Fruit fly (Drosophila melanogaster) whole organism, embryonic: ENCODE results near the gene SecS.
A peak's percentile ranks its signal among the peaks of the same experiment; 100 is the strongest.

Source experiments
- Ada2b ChIP-seq: fragments of 200-800 bp; sonication (Bioruptor generic); IDR thresholded peaks from 2 replicates; pipeline ENCODE4 v1.3.6; 2022; ENCODE audit warnings: missing biosample characterization, missing genetic modification characterization
- Bteb2 ChIP-seq: fragments of 200-800 bp; sonication (Bioruptor generic); optimal IDR thresholded peaks from 2 replicates; lab custom pipeline; 2016; ENCODE audit warnings: missing biosample characterization, missing genetic modification characterization
- CG14050 ChIP-seq: fragments of 200-800 bp; sonication (Bioruptor generic); IDR thresholded peaks from 3 replicates; pipeline ENCODE4 v1.3.6; 2022; ENCODE audit warnings: missing biosample characterization, missing genetic modification characterization
- CG15011 ChIP-seq: fragments of 200-800 bp; sonication (Bioruptor generic); optimal IDR thresholded peaks from 3 replicates; lab custom pipeline; 2018; ENCODE audit warnings: missing biosample characterization, mild to moderate bottlenecking, missing genetic modification characterization
- CG15696 ChIP-seq: fragments of 200-800 bp; sonication (Bioruptor generic); optimal IDR thresholded peaks from 2 replicates; lab custom pipeline; 2019; ENCODE audit warnings: missing biosample characterization, mild to moderate bottlenecking, missing genetic modification characterization, moderate library complexity
- CG1603 ChIP-seq: fragments of 200-800 bp; sonication (Bioruptor generic); optimal IDR thresholded peaks from 2 replicates; lab custom pipeline; 2019; ENCODE audit warnings: missing biosample characterization, mild to moderate bottlenecking, missing genetic modification characterization, moderate library complexity
- CG16779 ChIP-seq: fragments of 200-800 bp; sonication (Bioruptor generic); IDR thresholded peaks from 2 replicates; pipeline ENCODE4 v1.3.6; 2022; ENCODE audit warnings: missing biosample characterization, missing genetic modification characterization
- CG30020 ChIP-seq: fragments of 200-800 bp; optimal IDR thresholded peaks from 2 replicates; lab custom pipeline; 2019; ENCODE audit warnings: missing biosample characterization, mild to moderate bottlenecking, missing genetic modification characterization, moderate library complexity
- CG43689 ChIP-seq: fragments of 200-800 bp; sonication (Bioruptor generic); IDR thresholded peaks from 2 replicates; pipeline ENCODE4 v1.3.6; 2022; ENCODE audit warnings: missing biosample characterization, missing genetic modification characterization
- CG6765 ChIP-seq: fragments of 200-800 bp; sonication (Bioruptor generic); optimal IDR thresholded peaks from 3 replicates; lab custom pipeline; 2017; ENCODE audit warnings: missing biosample characterization, mild to moderate bottlenecking, missing genetic modification characterization
- CG7271 ChIP-seq: fragments of 200-800 bp; sonication (Bioruptor generic); optimal IDR thresholded peaks from 2 replicates; lab custom pipeline; 2018; ENCODE audit warnings: missing biosample characterization, mild to moderate bottlenecking, missing genetic modification characterization, moderate library complexity
- CG8924 ChIP-seq: fragments of 200-800 bp; optimal IDR thresholded peaks from 3 replicates; lab custom pipeline; 2019; ENCODE audit warnings: missing biosample characterization, mild to moderate bottlenecking, missing genetic modification characterization, moderate library complexity
- CG9876 ChIP-seq: fragments of 200-800 bp; sonication (Bioruptor generic); optimal IDR thresholded peaks from 2 replicates; lab custom pipeline; 2016; ENCODE audit warnings: missing biosample characterization, missing genetic modification characterization
- D ChIP-seq, 2 experiments: fragments of 200-800 bp in 1 of 2; fragments of >200 bp in 1 of 2; sonication (Bioruptor generic) in 1 of 2; optimal IDR thresholded peaks; 2 replicates in 1 of 2; 3 replicates in 1 of 2; lab custom pipeline; 2017; ENCODE audit warnings: mild to moderate bottlenecking in 1 of 2, missing biosample characterization in 1 of 2, missing genetic modification characterization in 1 of 2, missing genetic modification reagents in 1 of 2
- Dip2 ChIP-seq: fragments of 200-800 bp; sonication (Bioruptor generic); IDR thresholded peaks from 2 replicates; pipeline ENCODE4 v1.3.6; 2022; ENCODE audit warnings: missing biosample characterization, missing genetic modification characterization
- Ets65A ChIP-seq: fragments of 200-800 bp; sonication (Bioruptor generic); peaks from one replicate; lab custom pipeline; 2016; ENCODE audit warnings: missing biosample characterization, missing genetic modification characterization
- Gsc ChIP-seq: fragments of 200-800 bp; sonication (Bioruptor generic); IDR thresholded peaks from 2 replicates; pipeline ENCODE4 v1.3.6; 2022; ENCODE audit warnings: missing biosample characterization, missing genetic modification characterization
- Hr51 ChIP-seq, 2 experiments: fragments of 200-800 bp; sonication (Bioruptor generic); optimal IDR thresholded peaks; 2 replicates in 1 of 2; 3 replicates in 1 of 2; lab custom pipeline; 2016 to 2018; ENCODE audit warnings: missing biosample characterization in 2 of 2, missing genetic modification characterization in 2 of 2, mild to moderate bottlenecking in 1 of 2, moderate library complexity in 1 of 2
- Jarid2 ChIP-seq: fragments of 200-800 bp; sonication (Bioruptor generic); optimal IDR thresholded peaks from 3 replicates; lab custom pipeline; 2017; ENCODE audit warnings: mild to moderate bottlenecking, missing biosample characterization, missing genetic modification reagents, missing genetic modification characterization
- NC2α ChIP-seq: fragments of 200-800 bp; sonication (Bioruptor generic); optimal IDR thresholded peaks from 2 replicates; lab custom pipeline; 2016; ENCODE audit warnings: missing biosample characterization, missing genetic modification characterization
- NFAT ChIP-seq: fragments of 200-800 bp; sonication (Bioruptor generic); IDR thresholded peaks from 2 replicates; pipeline ENCODE4 v1.3.6; 2022; ENCODE audit warnings: missing biosample characterization, missing genetic modification characterization
- Nf-YB ChIP-seq: fragments of 200-800 bp; sonication (Bioruptor generic); optimal IDR thresholded peaks from 3 replicates; lab custom pipeline; 2019; ENCODE audit warnings: missing biosample characterization, mild to moderate bottlenecking, missing genetic modification characterization, moderate library complexity
- PHDP ChIP-seq: fragments of 200-800 bp; sonication (Bioruptor generic); optimal IDR thresholded peaks from 3 replicates; lab custom pipeline; 2018; ENCODE audit warnings: missing biosample characterization, mild to moderate bottlenecking, missing genetic modification characterization, moderate library complexity
- Ravus ChIP-seq: fragments of 200-800 bp; sonication (Bioruptor generic); IDR thresholded peaks from 2 replicates; pipeline ENCODE4 v1.3.6; 2022; ENCODE audit warnings: missing biosample characterization, missing genetic modification characterization
- Six4 ChIP-seq: fragments of 200-800 bp; sonication (Bioruptor generic); optimal IDR thresholded peaks from 2 replicates; lab custom pipeline; 2016; ENCODE audit warnings: missing biosample characterization, missing genetic modification characterization
- Sox100B ChIP-seq: fragments of 200-800 bp; sonication (Bioruptor generic); optimal IDR thresholded peaks from 3 replicates; lab custom pipeline; 2018; ENCODE audit warnings: missing biosample characterization, mild to moderate bottlenecking, missing genetic modification characterization
- Ssrp ChIP-seq: fragments of 200-800 bp; sonication (Bioruptor generic); optimal IDR thresholded peaks from 2 replicates; lab custom pipeline; 2018; ENCODE audit warnings: missing biosample characterization, mild to moderate bottlenecking, missing genetic modification characterization, moderate library complexity
- Xbp1 ChIP-seq: fragments of 200-800 bp; sonication (Bioruptor generic); optimal IDR thresholded peaks from 3 replicates; lab custom pipeline; 2016; ENCODE audit warnings: missing biosample characterization, mild to moderate bottlenecking, missing genetic modification characterization
- amos ChIP-seq: fragments of 200-800 bp; sonication (Bioruptor generic); IDR thresholded peaks from 2 replicates; pipeline ENCODE4 v1.3.6; 2022; ENCODE audit warnings: missing biosample characterization, missing genetic modification characterization; ENCODE audit not compliant: partially characterized antibody
- bigmax ChIP-seq: fragments of 200-800 bp; sonication (Bioruptor generic); optimal IDR thresholded peaks from 2 replicates; lab custom pipeline; 2018; ENCODE audit warnings: missing biosample characterization, mild to moderate bottlenecking, missing genetic modification characterization
- crol ChIP-seq: fragments of 200-800 bp; sonication (Bioruptor generic); IDR thresholded peaks from 2 replicates; pipeline ENCODE4 v1.3.6; 2022; ENCODE audit warnings: missing biosample characterization, missing genetic modification characterization
- dpn ChIP-seq, 2 experiments: fragments of 200-800 bp; sonication (Bioruptor generic); optimal IDR thresholded peaks; 3 replicates each; lab custom pipeline; 2016; ENCODE audit warnings: missing biosample characterization in 2 of 2, missing genetic modification characterization in 2 of 2
- fd102C ChIP-seq: fragments of 200-800 bp; sonication (Bioruptor generic); optimal IDR thresholded peaks from 2 replicates; lab custom pipeline; 2018; ENCODE audit warnings: missing biosample characterization, mild to moderate bottlenecking, missing genetic modification characterization, moderate library complexity
- fd96Cb ChIP-seq: fragments of 200-800 bp; sonication (Bioruptor generic); optimal IDR thresholded peaks from 2 replicates; lab custom pipeline; 2018; ENCODE audit warnings: missing biosample characterization, mild to moderate bottlenecking, missing genetic modification characterization, moderate library complexity
- gcm2 ChIP-seq: fragments of 200-800 bp; sonication (Bioruptor generic); optimal IDR thresholded peaks from 2 replicates; lab custom pipeline; 2016; ENCODE audit warnings: missing biosample characterization, missing genetic modification characterization
- grau ChIP-seq: fragments of 200-800 bp; optimal IDR thresholded peaks from 3 replicates; lab custom pipeline; 2019; ENCODE audit warnings: missing biosample characterization, mild to moderate bottlenecking, missing genetic modification characterization, moderate library complexity
- gsb-n ChIP-seq: fragments of 200-800 bp; sonication (Bioruptor generic); optimal IDR thresholded peaks from 3 replicates; lab custom pipeline; 2018; ENCODE audit warnings: missing biosample characterization, mild to moderate bottlenecking, missing genetic modification characterization
- inv ChIP-seq: fragments of 200-800 bp; sonication (Bioruptor generic); IDR thresholded peaks from 2 replicates; pipeline ENCODE4 v1.3.6; 2022; ENCODE audit warnings: missing biosample characterization, missing genetic modification characterization; ENCODE audit not compliant: partially characterized antibody
- oc ChIP-seq: fragments of 200-800 bp; sonication (Bioruptor generic); optimal IDR thresholded peaks from 2 replicates; lab custom pipeline; 2018; ENCODE audit warnings: missing biosample characterization, mild to moderate bottlenecking, missing genetic modification characterization, moderate library complexity
- pita ChIP-seq: fragments of 200-800 bp; sonication (Bioruptor generic); optimal IDR thresholded peaks from 2 replicates; lab custom pipeline; 2017; ENCODE audit warnings: missing biosample characterization, mild to moderate bottlenecking, missing genetic modification characterization
- prd ChIP-seq, 3 experiments: fragments of >200 bp in 2 of 3; fragments of 200-800 bp in 1 of 3; sonication (Bioruptor generic) in 1 of 3; optimal IDR thresholded peaks in 2 of 3; IDR thresholded peaks in 1 of 3; 2 replicates in 2 of 3; 3 replicates in 1 of 3; pipeline versions ENCODE4 v1.3.6 to Lab custom; 2017 to 2022; ENCODE audit warnings: missing biosample characterization in 1 of 3, missing genetic modification characterization in 1 of 3
- pzg ChIP-seq: fragments of 200-800 bp; sonication (Bioruptor generic); optimal IDR thresholded peaks from 3 replicates; lab custom pipeline; 2018; ENCODE audit warnings: missing biosample characterization, mild to moderate bottlenecking, missing genetic modification characterization, moderate library complexity
- rib ChIP-seq: fragments of 200-800 bp; sonication (Bioruptor generic); IDR thresholded peaks from 2 replicates; pipeline ENCODE4 v1.3.6; 2022; ENCODE audit warnings: missing biosample characterization, missing genetic modification characterization
- schlank ChIP-seq: fragments of 200-800 bp; sonication (Bioruptor generic); optimal IDR thresholded peaks from 2 replicates; lab custom pipeline; 2018; ENCODE audit warnings: missing biosample characterization, mild to moderate bottlenecking, missing genetic modification characterization
- sens ChIP-seq: fragments of 200-800 bp; sonication (Bioruptor generic); peaks from one replicate; lab custom pipeline; 2016; ENCODE audit warnings: missing biosample characterization, missing genetic modification characterization
- sens-2 ChIP-seq: fragments of 200-800 bp; sonication (Bioruptor generic); IDR thresholded peaks from 2 replicates; pipeline ENCODE4 v1.3.6; 2022; ENCODE audit warnings: missing biosample characterization, missing genetic modification characterization
- sim ChIP-seq: fragments of 200-800 bp; sonication (Bioruptor generic); IDR thresholded peaks from 2 replicates; pipeline ENCODE4 v1.3.6; 2022; ENCODE audit warnings: missing biosample characterization, missing genetic modification characterization
- slp2 ChIP-seq: fragments of 200-800 bp; sonication (Bioruptor generic); optimal IDR thresholded peaks from 2 replicates; lab custom pipeline; 2016; ENCODE audit warnings: missing biosample characterization, missing genetic modification characterization
- toy ChIP-seq: fragments of 200-800 bp; sonication (Bioruptor generic); IDR thresholded peaks from 2 replicates; pipeline ENCODE4 v1.3.6; 2022; ENCODE audit warnings: missing biosample characterization, missing genetic modification characterization
- trh ChIP-seq: fragments of 200-800 bp; sonication (Bioruptor generic); optimal IDR thresholded peaks from 2 replicates; lab custom pipeline; 2016; ENCODE audit warnings: missing biosample characterization, missing genetic modification characterization

Gene SecS

DNA sequence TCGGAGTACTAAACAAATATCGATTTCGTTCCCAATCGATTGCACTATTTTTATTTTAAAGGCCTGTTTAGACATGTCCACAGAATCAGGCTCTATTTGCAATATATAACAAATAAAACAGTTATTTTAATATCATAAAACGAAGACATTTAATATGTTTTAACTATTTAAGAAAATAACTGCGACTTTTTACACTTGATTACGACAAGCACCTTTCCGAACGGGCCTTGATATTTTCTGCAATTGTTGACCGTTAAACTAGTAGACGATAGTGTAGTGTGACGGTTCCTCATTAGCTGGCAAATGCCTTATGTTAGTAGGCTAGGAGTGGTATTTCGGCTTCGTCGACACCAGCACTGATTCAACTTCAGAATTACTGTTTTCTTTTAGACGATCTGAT, 32.6 kb upstream of the SecS start, which contains the start of the genes CG2931 and Rheb (continued):
- no peak for TF ChIP-seq Dip2 (GFP tag; lab: Robert Waterston, UW)
- peak; percentile 93 for TF ChIP-seq sens (GFP tag; lab: Kevin White, UChicago)
- TF ChIP-seq slp2 (GFP tag; lab: Kevin White, UChicago), result peak; percentile 14
- no peak for TF ChIP-seq oc (tag; lab: Kevin White, UChicago)
- TF ChIP-seq dpn (GFP tag; optimal IDR thresholded peaks at IDR 0.05; lab: Kevin White, UChicago), result peak; percentile 50 to 69
- TF ChIP-seq Ravus (GFP tag; lab: Robert Waterston, UW), result no peak
- TF ChIP-seq pzg, result peak; percentile 89
- TF ChIP-seq NC2α (GFP tag; lab: Kevin White, UChicago), result no peak
- peak; percentile 97 for TF ChIP-seq CG30020
- no peak for TF ChIP-seq sens-2 (GFP tag; lab: Robert Waterston, UW)
- peak; percentile 37 for TF ChIP-seq Ssrp (tag; lab: Kevin White, UChicago)
- peak; percentile 80 for TF ChIP-seq CG1603
- peak; percentile 72 for TF ChIP-seq CG8924
- TF ChIP-seq CG43689 (GFP tag; lab: Robert Waterston, UW), result no peak
- TF ChIP-seq Xbp1 (GFP tag; lab: Kevin White, UChicago), result peak; percentile 77
- TF ChIP-seq trh, result peak; percentile 1
- no peak for TF ChIP-seq CG14050 (GFP tag; lab: Robert Waterston, UW)
- TF ChIP-seq Six4, result peak; percentile 33
- TF ChIP-seq Nf-YB (GFP tag; lab: Kevin White, UChicago), result peak; percentile 43
- TF ChIP-seq inv, result peak; percentile 68
- TF ChIP-seq CG7271 (tag; lab: Kevin White, UChicago), result peak; percentile 57
- peak; percentile 94 for TF ChIP-seq Ets65A
- peak; percentile 51 for TF ChIP-seq Bteb2 (GFP tag; lab: Kevin White, UChicago)
- peak; percentile 26 for TF ChIP-seq Sox100B (GFP tag; lab: Kevin White, UChicago)
- TF ChIP-seq CG6765 (GFP tag; lab: Kevin White, UChicago), result peak; percentile 33
- peak; percentile 67 for TF ChIP-seq grau (tag; lab: Kevin White, UChicago)
- TF ChIP-seq Jarid2 (GFP tag; lab: Kevin White, UChicago), result no peak
- no peak for TF ChIP-seq CG16779 (GFP tag; lab: Robert Waterston, UW)
- no peak for TF ChIP-seq toy (GFP tag; lab: Robert Waterston, UW)
- peak; percentile 75 for TF ChIP-seq PHDP
- TF ChIP-seq NFAT (GFP tag; lab: Robert Waterston, UW), result no peak
- no peak for TF ChIP-seq CG15011 (GFP tag; lab: Kevin White, UChicago)
- TF ChIP-seq rib (GFP tag; lab: Robert Waterston, UW), result no peak
- TF ChIP-seq Ada2b (GFP tag; lab: Robert Waterston, UW), result peak; percentile 74
- TF ChIP-seq CG15696 (tag; lab: Kevin White, UChicago), result peak; percentile 53
- no peak for TF ChIP-seq prd (optimal IDR thresholded peaks at IDR 0.05; lab: Kevin White, UChicago)
- peak; percentile 82 for TF ChIP-seq prd (GFP tag; IDR thresholded peaks at IDR 0.05; lab: Robert Waterston, UW)
- TF ChIP-seq CG9876, result no peak
- no peak for TF ChIP-seq schlank (tag; lab: Kevin White, UChicago)
- no peak for TF ChIP-seq crol (GFP tag; lab: Robert Waterston, UW)
- no peak for TF ChIP-seq fd102C (GFP tag; lab: Kevin White, UChicago)
- TF ChIP-seq bigmax, result no peak
- peak; percentile 48 for TF ChIP-seq fd96Cb (tag; lab: Kevin White, UChicago)
- peak; percentile 29 for TF ChIP-seq gsb-n (tag; lab: Kevin White, UChicago)
- TF ChIP-seq Hr51 (GFP tag; optimal IDR thresholded peaks at IDR 0.05; lab: Kevin White, UChicago), result peak; percentile 53 to 63
- TF ChIP-seq sim, result no peak
- TF ChIP-seq pita (GFP tag; lab: Kevin White, UChicago), result no peak
- peak; percentile 9 for TF ChIP-seq gcm2 (GFP tag; lab: Kevin White, UChicago)
- TF ChIP-seq Gsc (GFP tag; lab: Robert Waterston, UW), result 0 out of 2 replicates have a peak, but pooled peaks have one; percentile 7
- no peak for TF ChIP-seq D (optimal IDR thresholded peaks at IDR 0.05; lab: Kevin White, UChicago)
- no peak for TF ChIP-seq D (GFP tag; optimal IDR thresholded peaks at IDR 0.05; lab: Kevin White, UChicago)
- peak; percentile 76 for TF ChIP-seq amos
